Worm (Caenorhabditis elegans) whole organism, mixed stage, embryonic: Measurements from ENCODE around the gene srg-6.

ENCODE experiments used
- blmp-1 ChIP-seq: fragments of 150-350 bp; optimal IDR thresholded peaks from 2 replicates; lab custom pipeline; 2014; ENCODE audit warnings: missing biosample characterization, missing genetic modification characterization
- ceh-43 ChIP-seq: fragments of 200-800 bp; sonication (Bioruptor generic); optimal IDR thresholded peaks from 2 replicates; lab custom pipeline; 2018; ENCODE audit warnings: mild to moderate bottlenecking, missing genetic modification characterization, moderate library complexity, missing compliant biosample characterization
- ces-1 ChIP-seq: fragments of 150-350 bp; optimal IDR thresholded peaks from 2 replicates; lab custom pipeline; 2014; ENCODE audit warnings: missing biosample characterization, missing genetic modification reagents, missing genetic modification characterization
- mab-5 ChIP-seq: fragments of 150-350 bp; optimal IDR thresholded peaks from 2 replicates; lab custom pipeline; 2014; ENCODE audit warnings: missing biosample characterization, missing genetic modification characterization
- mls-2 ChIP-seq: sonication (generic microtip); optimal IDR thresholded peaks from 2 replicates; lab custom pipeline; 2016; ENCODE audit warnings: mild to moderate bottlenecking, missing genetic modification characterization, moderate library complexity, missing compliant biosample characterization
- nhr-237 ChIP-seq: fragments of 150-350 bp; optimal IDR thresholded peaks from 2 replicates; lab custom pipeline; 2014; ENCODE audit warnings: missing biosample characterization, missing genetic modification characterization
- snpc-4 ChIP-seq: fragments of 150-350 bp; optimal IDR thresholded peaks from 2 replicates; lab custom pipeline; 2014; ENCODE audit warnings: missing biosample characterization, missing genetic modification characterization
- ztf-11 ChIP-seq: fragments of 150-350 bp; optimal IDR thresholded peaks from 2 replicates; lab custom pipeline; 2014; ENCODE audit warnings: missing biosample characterization, missing genetic modification characterization

DNA sequence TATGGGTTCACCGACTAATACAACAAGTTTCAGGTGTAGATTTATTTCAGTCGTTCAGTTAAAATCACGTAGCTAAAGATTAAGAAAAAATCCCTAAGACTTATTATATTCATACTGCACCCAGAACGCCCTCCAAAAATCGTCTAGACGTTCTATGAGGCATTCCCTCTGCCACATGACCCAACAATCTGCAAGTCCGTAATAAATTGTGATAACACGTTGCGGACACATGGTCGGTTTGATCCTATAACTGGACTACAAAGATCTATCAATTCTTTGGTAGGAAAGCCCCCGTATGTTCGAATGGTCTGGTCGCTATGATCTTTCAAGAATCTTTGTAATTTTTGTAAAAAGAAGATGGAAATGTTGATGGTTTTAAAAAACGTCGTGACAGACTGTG lies 49.9 kb downstream of the srg-6 start:
- TF ChIP-seq blmp-1 (tag; lab: Kevin White, UChicago) (no peak), ces-1 (GFP tag; lab: Kevin White, UChicago) (no peak), nhr-237 (tag; lab: Kevin White, UChicago) (no peak), ztf-11 (tag; lab: Kevin White, UChicago) (no peak), snpc-4 (tag; lab: Kevin White, UChicago) (no peak), ceh-43 (GFP tag; lab: Kevin White, UChicago) (no peak), mls-2 (no peak), mab-5 (tag; lab: Kevin White, UChicago) (no peak)
